Fruit fly (Drosophila melanogaster): ENCODE results near the gene CG14275.

CG14275 gene

dm6 chr2L:8286595-8286994 is 40.7 kb upstream of the CG14275 start:
- TF ChIP-seq CG8159 (tag; optimal IDR thresholded peaks at IDR 0.05) (no peak), EcR (GFP tag; optimal IDR thresholded peaks at IDR 0.05) (peak; percentile 87)

dm6 chr2L:8288087-8288486 is 39.2 kb upstream of the CG14275 start:
- TF ChIP-seq CG9948 (tag; optimal IDR thresholded peaks at IDR 0.05) (no peak), CG8159 (tag; optimal IDR thresholded peaks at IDR 0.05) (no peak), CG12605 (GFP tag; IDR thresholded peaks at IDR 0.05) (no peak), CG32121 (GFP tag; IDR thresholded peaks at IDR 0.05) (no peak), Pif1A (GFP tag; optimal IDR thresholded peaks at IDR 0.05) (no peak), CG13204 (GFP tag; optimal IDR thresholded peaks at IDR 0.05) (no peak), gl (tag; optimal IDR thresholded peaks at IDR 0.05) (no peak), CG15710 (tag; optimal IDR thresholded peaks at IDR 0.05) (no peak), CG14655 (GFP tag; optimal IDR thresholded peaks at IDR 0.05) (no peak), CG10348 (GFP tag; IDR thresholded peaks at IDR 0.05) (no peak), EcR (GFP tag; optimal IDR thresholded peaks at IDR 0.05) (no peak), CG8301 (tag; optimal IDR thresholded peaks at IDR 0.05) (no peak), CG34367 (tag; optimal IDR thresholded peaks at IDR 0.05) (no peak), Pif1B (GFP tag; optimal IDR thresholded peaks at IDR 0.05) (no peak), Snoo (tag; optimal IDR thresholded peaks at IDR 0.05) (no peak), CG17806 (tag; optimal IDR thresholded peaks at IDR 0.05) (no peak), Ets98B (GFP tag; IDR thresholded peaks at IDR 0.05) (no peak), rn (GFP tag; IDR thresholded peaks at IDR 0.05) (no peak)

- peak; percentile 3 for TF ChIP-seq CG14655 (GFP tag; optimal IDR thresholded peaks at IDR 0.05)
- no peak for TF ChIP-seq EcR (GFP tag; optimal IDR thresholded peaks at IDR 0.05)
- TF ChIP-seq CG8301 (tag; optimal IDR thresholded peaks at IDR 0.05) = peak; percentile 1
Measured at dm6 chr2L:8289352-8290091, 37.7 kb upstream of the CG14275 start.

dm6 chr2L:8290092-8290424 is 37.2 kb upstream of the CG14275 start:
- TF ChIP-seq CG14655 (GFP tag; optimal IDR thresholded peaks at IDR 0.05) (no peak), CG12605 (GFP tag; IDR thresholded peaks at IDR 0.05) (no peak), CG8301 (tag; optimal IDR thresholded peaks at IDR 0.05) (no peak), EcR (GFP tag; optimal IDR thresholded peaks at IDR 0.05) (no peak), fd96Ca (GFP tag; IDR thresholded peaks at IDR 0.05) (no peak), gl (tag; optimal IDR thresholded peaks at IDR 0.05) (no peak), CG17806 (tag; optimal IDR thresholded peaks at IDR 0.05) (no peak), CG32121 (GFP tag; IDR thresholded peaks at IDR 0.05) (no peak), D1 (tag; optimal IDR thresholded peaks at IDR 0.05) (no peak), Snoo (tag; optimal IDR thresholded peaks at IDR 0.05) (no peak), rn (GFP tag; IDR thresholded peaks at IDR 0.05) (no peak), CG8159 (tag; optimal IDR thresholded peaks at IDR 0.05) (no peak), CG4496 (GFP tag; IDR thresholded peaks at IDR 0.05) (no peak), CG13204 (GFP tag; optimal IDR thresholded peaks at IDR 0.05) (no peak)

- no peak for TF ChIP-seq CG10348 (GFP tag; IDR thresholded peaks at IDR 0.05)
- peak; percentile 81 for TF ChIP-seq CG15710 (tag; optimal IDR thresholded peaks at IDR 0.05)
- TF ChIP-seq CG8159 (tag; optimal IDR thresholded peaks at IDR 0.05) = peak; percentile 82
- TF ChIP-seq CG9948 (tag; optimal IDR thresholded peaks at IDR 0.05) = peak; percentile 72
- peak; percentile 82 for TF ChIP-seq CG13204 (GFP tag; optimal IDR thresholded peaks at IDR 0.05)
- TF ChIP-seq Pif1A (GFP tag; optimal IDR thresholded peaks at IDR 0.05) = peak; percentile 90
- peak; percentile 83 for TF ChIP-seq CG14655 (GFP tag; optimal IDR thresholded peaks at IDR 0.05)
- TF ChIP-seq CG12605 (GFP tag; IDR thresholded peaks at IDR 0.05) = peak; percentile 72
- TF ChIP-seq rn (GFP tag; IDR thresholded peaks at IDR 0.05) = peak; percentile 64
- peak; percentile 84 for TF ChIP-seq Pif1B (GFP tag; optimal IDR thresholded peaks at IDR 0.05)
- TF ChIP-seq Ets98B (GFP tag; IDR thresholded peaks at IDR 0.05) = peak; percentile 76
- peak; percentile 69 for TF ChIP-seq CG34367 (tag; optimal IDR thresholded peaks at IDR 0.05)
- peak; percentile 76 for TF ChIP-seq CG8301 (tag; optimal IDR thresholded peaks at IDR 0.05)
- peak; percentile 57 for TF ChIP-seq gl (tag; optimal IDR thresholded peaks at IDR 0.05)
- peak; percentile 78 for TF ChIP-seq CG17806 (tag; optimal IDR thresholded peaks at IDR 0.05)
- TF ChIP-seq D1 (tag; optimal IDR thresholded peaks at IDR 0.05) = peak; percentile 46
- TF ChIP-seq Snoo (tag; optimal IDR thresholded peaks at IDR 0.05) = peak; percentile 88
- TF ChIP-seq CG32121 (GFP tag; IDR thresholded peaks at IDR 0.05) = peak; percentile 59; the same call in 1 of the 2 replicates
- TF ChIP-seq fd96Ca (GFP tag; IDR thresholded peaks at IDR 0.05) = peak; percentile 85
- TF ChIP-seq EcR (GFP tag; optimal IDR thresholded peaks at IDR 0.05) = peak; percentile 89
- peak; percentile 87 for TF ChIP-seq CG4496 (GFP tag; IDR thresholded peaks at IDR 0.05)
Measured at dm6 chr2L:8290653-8291233, 36.5 kb upstream of the CG14275 start.

dm6 chr2L:8292159-8292887 is 34.9 kb upstream of the CG14275 start:
- TF ChIP-seq EcR (GFP tag; optimal IDR thresholded peaks at IDR 0.05) = peak; percentile 56
- TF ChIP-seq fd96Ca (GFP tag; IDR thresholded peaks at IDR 0.05) = peak; percentile 65
- TF ChIP-seq CG34367 (tag; optimal IDR thresholded peaks at IDR 0.05) = peak; percentile 43
- peak; percentile 53 for TF ChIP-seq CG9948 (tag; optimal IDR thresholded peaks at IDR 0.05)
- peak; percentile 50 for TF ChIP-seq CG15710 (tag; optimal IDR thresholded peaks at IDR 0.05)
- peak; percentile 81 for TF ChIP-seq rn (GFP tag; IDR thresholded peaks at IDR 0.05)
- peak; percentile 87 for TF ChIP-seq CG12605 (GFP tag; IDR thresholded peaks at IDR 0.05)
- peak; percentile 89 for TF ChIP-seq CG32121 (GFP tag; IDR thresholded peaks at IDR 0.05)
- TF ChIP-seq CG14655 (GFP tag; optimal IDR thresholded peaks at IDR 0.05) = peak; percentile 74
- TF ChIP-seq Pif1B (GFP tag; optimal IDR thresholded peaks at IDR 0.05) = peak; percentile 64
- peak; percentile 83 for TF ChIP-seq Pif1A (GFP tag; optimal IDR thresholded peaks at IDR 0.05)
- peak; percentile 85 for TF ChIP-seq CG13204 (GFP tag; optimal IDR thresholded peaks at IDR 0.05)
- TF ChIP-seq CG17806 (tag; optimal IDR thresholded peaks at IDR 0.05) = peak; percentile 62
- no peak for TF ChIP-seq D1 (tag; optimal IDR thresholded peaks at IDR 0.05)
- TF ChIP-seq CG8159 (tag; optimal IDR thresholded peaks at IDR 0.05) = peak; percentile 66
- peak; percentile 95 for TF ChIP-seq Ets98B (GFP tag; IDR thresholded peaks at IDR 0.05)
- peak; percentile 48 for TF ChIP-seq Snoo (tag; optimal IDR thresholded peaks at IDR 0.05)
- peak; percentile 81 for TF ChIP-seq CG8301 (tag; optimal IDR thresholded peaks at IDR 0.05)
- TF ChIP-seq gl (tag; optimal IDR thresholded peaks at IDR 0.05) = no peak
- TF ChIP-seq CG10348 (GFP tag; IDR thresholded peaks at IDR 0.05) = no peak
- TF ChIP-seq CG4496 (GFP tag; IDR thresholded peaks at IDR 0.05) = peak; percentile 91

Measured in whole organism, pupa.